Fruit fly (Drosophila melanogaster) whole organism, embryonic: ENCODE results near the gene fliI.
A peak's percentile ranks its signal among the peaks of the same experiment; 100 is the strongest.

Experiments
- Antp ChIP-seq: fragments of 200-800 bp; sonication (Bioruptor generic); optimal IDR thresholded peaks from 3 replicates; lab custom pipeline; 2016; ENCODE audit warnings: missing biosample characterization, missing genetic modification characterization
- BEAF-32 ChIP-seq: fragments of 200-800 bp; sonication (Bioruptor generic); optimal IDR thresholded peaks from 3 replicates; lab custom pipeline; 2017; ENCODE audit warnings: missing biosample characterization, missing genetic modification characterization, mild to moderate bottlenecking, moderate library complexity, missing genetic modification reagents
- BtbVII ChIP-seq: fragments of 200-800 bp; sonication (Bioruptor generic); optimal IDR thresholded peaks from 3 replicates; lab custom pipeline; 2017; ENCODE audit warnings: missing biosample characterization, mild to moderate bottlenecking, missing genetic modification characterization
- CG10959 ChIP-seq: fragments of 200-800 bp; sonication (Bioruptor generic); IDR thresholded peaks from 2 replicates; pipeline ENCODE4 v1.3.6; 2022; ENCODE audit warnings: missing biosample characterization, missing genetic modification characterization
- CG11398 ChIP-seq: fragments of 200-800 bp; sonication (Bioruptor generic); optimal IDR thresholded peaks from 2 replicates; lab custom pipeline; 2016; ENCODE audit warnings: missing biosample characterization, missing genetic modification characterization
- CG11504 ChIP-seq: fragments of 200-800 bp; sonication (Bioruptor generic); optimal IDR thresholded peaks from 3 replicates; lab custom pipeline; 2019; ENCODE audit warnings: missing biosample characterization, mild to moderate bottlenecking, missing genetic modification characterization, moderate library complexity
- CG12155 ChIP-seq: fragments of 200-800 bp; sonication (Bioruptor generic); optimal IDR thresholded peaks from 3 replicates; lab custom pipeline; 2016; ENCODE audit warnings: missing biosample characterization, missing genetic modification characterization
- CG12299 ChIP-seq: fragments of 200-800 bp; sonication (Bioruptor generic); optimal IDR thresholded peaks from 2 replicates; lab custom pipeline; 2018; ENCODE audit warnings: missing biosample characterization, mild to moderate bottlenecking, missing genetic modification characterization
- CG14050 ChIP-seq: fragments of 200-800 bp; sonication (Bioruptor generic); IDR thresholded peaks from 3 replicates; pipeline ENCODE4 v1.3.6; 2022; ENCODE audit warnings: missing biosample characterization, missing genetic modification characterization
- CG14965 ChIP-seq: fragments of 200-800 bp; sonication (Bioruptor generic); optimal IDR thresholded peaks from 2 replicates; lab custom pipeline; 2016; ENCODE audit warnings: missing biosample characterization, missing genetic modification characterization, borderline replicate concordance
- CG15514 ChIP-seq: fragments of 200-800 bp; sonication (Bioruptor generic); optimal IDR thresholded peaks from 3 replicates; lab custom pipeline; 2017; ENCODE audit warnings: missing biosample characterization, missing genetic modification characterization, mild to moderate bottlenecking, moderate library complexity, missing genetic modification reagents
- CG16815 ChIP-seq: fragments of 200-800 bp; sonication (Bioruptor generic); optimal IDR thresholded peaks from 3 replicates; lab custom pipeline; 2017; ENCODE audit warnings: missing biosample characterization, mild to moderate bottlenecking, missing genetic modification characterization
- CG1792 ChIP-seq: fragments of 200-800 bp; sonication (Bioruptor generic); optimal IDR thresholded peaks from 2 replicates; lab custom pipeline; 2016; ENCODE audit warnings: missing biosample characterization, missing genetic modification characterization
- CG3163 ChIP-seq: fragments of 200-800 bp; sonication (Bioruptor generic); optimal IDR thresholded peaks from 3 replicates; lab custom pipeline; 2016; ENCODE audit warnings: missing biosample characterization, missing genetic modification characterization
- CG33213 ChIP-seq: fragments of 200-800 bp; sonication (Bioruptor generic); optimal IDR thresholded peaks from 3 replicates; lab custom pipeline; 2016; ENCODE audit warnings: missing biosample characterization, missing genetic modification characterization
- CG3995 ChIP-seq: fragments of 200-800 bp; sonication (Bioruptor generic); optimal IDR thresholded peaks from 3 replicates; lab custom pipeline; 2016; ENCODE audit warnings: missing biosample characterization, missing genetic modification characterization
- CG43689 ChIP-seq: fragments of 200-800 bp; sonication (Bioruptor generic); IDR thresholded peaks from 2 replicates; pipeline ENCODE4 v1.3.6; 2022; ENCODE audit warnings: missing biosample characterization, missing genetic modification characterization
- CG6765 ChIP-seq: fragments of 200-800 bp; sonication (Bioruptor generic); optimal IDR thresholded peaks from 3 replicates; lab custom pipeline; 2017; ENCODE audit warnings: missing biosample characterization, mild to moderate bottlenecking, missing genetic modification characterization
- CG6854 ChIP-seq: fragments of 200-800 bp; sonication (Bioruptor generic); optimal IDR thresholded peaks from 3 replicates; lab custom pipeline; 2017; ENCODE audit warnings: missing biosample characterization, mild to moderate bottlenecking, missing genetic modification characterization
- CG7963 ChIP-seq: fragments of 200-800 bp; sonication (Bioruptor generic); IDR thresholded peaks from 3 replicates; pipeline ENCODE4 v1.3.6; 2022; ENCODE audit warnings: missing biosample characterization, missing genetic modification characterization; ENCODE audit not compliant: partially characterized antibody
- CG8290 ChIP-seq, 3 experiments: fragments of 200-800 bp; sonication (Bioruptor generic); optimal IDR thresholded peaks; 2 replicates each; lab custom pipeline; 2016 to 2019; ENCODE audit warnings: missing biosample characterization in 3 of 3, missing genetic modification characterization in 3 of 3, mild to moderate bottlenecking in 2 of 3, moderate library complexity in 1 of 3
- CG9609 ChIP-seq: fragments of 200-800 bp; sonication (Bioruptor generic); optimal IDR thresholded peaks from 3 replicates; lab custom pipeline; 2016; ENCODE audit warnings: missing biosample characterization, missing genetic modification characterization
- CG9727 ChIP-seq: fragments of 200-800 bp; sonication (Bioruptor generic); optimal IDR thresholded peaks from 3 replicates; lab custom pipeline; 2017; ENCODE audit warnings: missing biosample characterization, mild to moderate bottlenecking, missing genetic modification characterization
- Dip3 ChIP-seq: fragments of 200-800 bp; sonication (Bioruptor generic); optimal IDR thresholded peaks from 3 replicates; lab custom pipeline; 2016; ENCODE audit warnings: missing biosample characterization, missing genetic modification characterization
- Dll ChIP-seq: fragments of 200-800 bp; sonication (Bioruptor generic); IDR thresholded peaks from 4 replicates; pipeline ENCODE4 v1.3.6; 2022; ENCODE audit warnings: missing biosample characterization, missing genetic modification characterization; ENCODE audit not compliant: partially characterized antibody
- Elba2 ChIP-seq: fragments of 200-800 bp; sonication (Bioruptor generic); optimal IDR thresholded peaks from 3 replicates; lab custom pipeline; 2016; ENCODE audit warnings: missing biosample characterization, missing genetic modification characterization
- H15 ChIP-seq: fragments of 200-800 bp; sonication (Bioruptor generic); IDR thresholded peaks from 3 replicates; pipeline ENCODE4 v1.3.6; 2022; ENCODE audit warnings: missing biosample characterization, missing genetic modification characterization
- HLH4C ChIP-seq: fragments of 200-800 bp; sonication (Bioruptor generic); IDR thresholded peaks from 3 replicates; pipeline ENCODE4 v1.3.6; 2022; ENCODE audit warnings: missing biosample characterization, missing genetic modification characterization; ENCODE audit not compliant: partially characterized antibody
- Lhr ChIP-seq: fragments of 200-800 bp; sonication (Bioruptor generic); optimal IDR thresholded peaks from 3 replicates; lab custom pipeline; 2017; ENCODE audit warnings: mild to moderate bottlenecking, missing biosample characterization, missing genetic modification reagents, missing genetic modification characterization
- Lim3 ChIP-seq: fragments of 200-800 bp; sonication (Bioruptor generic); IDR thresholded peaks from 2 replicates; pipeline ENCODE4 v1.3.6; 2022; ENCODE audit warnings: missing biosample characterization, missing genetic modification characterization
- Mes4 ChIP-seq: fragments of 200-800 bp; sonication (Bioruptor generic); optimal IDR thresholded peaks from 2 replicates; lab custom pipeline; 2016; ENCODE audit warnings: missing biosample characterization, missing genetic modification characterization
- Opbp ChIP-seq: fragments of 200-800 bp; sonication (Bioruptor generic); IDR thresholded peaks from 3 replicates; pipeline ENCODE4 v1.3.6; 2022; ENCODE audit warnings: missing biosample characterization, missing genetic modification characterization; ENCODE audit not compliant: partially characterized antibody
- caup ChIP-seq: fragments of 200-800 bp; sonication (Bioruptor generic); optimal IDR thresholded peaks from 3 replicates; lab custom pipeline; 2017; ENCODE audit warnings: missing biosample characterization, mild to moderate bottlenecking, missing genetic modification characterization, moderate library complexity; ENCODE audit not compliant: severe bottlenecking
- chn ChIP-seq: fragments of 200-800 bp; sonication (Bioruptor generic); optimal IDR thresholded peaks from 2 replicates; lab custom pipeline; 2016; ENCODE audit warnings: missing biosample characterization, missing genetic modification characterization
- ewg ChIP-seq: fragments of 200-800 bp; sonication (Bioruptor generic); optimal IDR thresholded peaks from 3 replicates; lab custom pipeline; 2017; ENCODE audit warnings: mild to moderate bottlenecking, missing biosample characterization, missing genetic modification reagents, missing genetic modification characterization
- grn ChIP-seq: fragments of 200-800 bp; sonication (Bioruptor generic); optimal IDR thresholded peaks from 3 replicates; lab custom pipeline; 2017; ENCODE audit warnings: missing biosample characterization, missing genetic modification characterization
- ken ChIP-seq: fragments of 200-800 bp; sonication (Bioruptor generic); IDR thresholded peaks from 3 replicates; pipeline ENCODE4 v1.3.6; 2022; ENCODE audit warnings: missing biosample characterization, missing genetic modification characterization
- oc ChIP-seq: fragments of 200-800 bp; sonication (Bioruptor generic); optimal IDR thresholded peaks from 2 replicates; lab custom pipeline; 2018; ENCODE audit warnings: missing biosample characterization, mild to moderate bottlenecking, missing genetic modification characterization, moderate library complexity
- odd ChIP-seq: fragments of 200-800 bp; sonication (Bioruptor generic); optimal IDR thresholded peaks from 2 replicates; lab custom pipeline; 2017; ENCODE audit warnings: missing biosample characterization, mild to moderate bottlenecking, missing genetic modification characterization
- otp ChIP-seq: fragments of 200-800 bp; sonication (Bioruptor generic); IDR thresholded peaks from 3 replicates; pipeline ENCODE4, ENCODE4 v1.3.6; 2022; ENCODE audit warnings: missing biosample characterization, missing genetic modification characterization
- pum ChIP-seq: fragments of 200-800 bp; sonication (Bioruptor generic); optimal IDR thresholded peaks from 2 replicates; lab custom pipeline; 2016; ENCODE audit warnings: missing biosample characterization, missing genetic modification characterization
- pzg ChIP-seq: fragments of 200-800 bp; sonication (Bioruptor generic); optimal IDR thresholded peaks from 3 replicates; lab custom pipeline; 2018; ENCODE audit warnings: missing biosample characterization, mild to moderate bottlenecking, missing genetic modification characterization, moderate library complexity
- sisA ChIP-seq: fragments of 200-800 bp; sonication (Bioruptor generic); IDR thresholded peaks from 2 replicates; pipeline ENCODE4 v1.3.6; 2022; ENCODE audit warnings: missing biosample characterization, missing genetic modification characterization
- so ChIP-seq: fragments of 200-800 bp; sonication (Bioruptor generic); IDR thresholded peaks from 3 replicates; pipeline ENCODE4 v1.3.6; 2022; ENCODE audit warnings: missing biosample characterization, missing genetic modification characterization
- ssp ChIP-seq: fragments of 200-800 bp; sonication (Bioruptor generic); IDR thresholded peaks from 2 replicates; pipeline ENCODE4 v1.3.6; 2022; ENCODE audit warnings: missing biosample characterization, missing genetic modification characterization
- tio ChIP-seq: fragments of 200-800 bp; sonication (Bioruptor generic); optimal IDR thresholded peaks from 2 replicates; lab custom pipeline; 2017; ENCODE audit warnings: missing biosample characterization, missing genetic modification characterization, inconsistent platforms
- trem ChIP-seq: fragments of 200-800 bp; optimal IDR thresholded peaks from 3 replicates; lab custom pipeline; 2019; ENCODE audit warnings: missing biosample characterization, mild to moderate bottlenecking, missing genetic modification characterization, moderate library complexity
- twi ChIP-seq: fragments of 200-800 bp; optimal IDR thresholded peaks from 2 replicates; lab custom pipeline; 2019; ENCODE audit warnings: missing biosample characterization, mild to moderate bottlenecking, missing genetic modification characterization, moderate library complexity

fliI gene

dm6 chrX:21373659-21374426 is 34.3 kb downstream of the fliI start, which contains the start of gene slgA (continued):
- TF ChIP-seq CG15514 (GFP tag; lab: Kevin White, UChicago) (peak; percentile 65), Lim3 (GFP tag; lab: Robert Waterston, UW) (no peak), Elba2 (GFP tag; lab: Kevin White, UChicago) (no peak), sisA (GFP tag; lab: Robert Waterston, UW) (peak; percentile 32; the same call in 1 of the 2 replicates), CG6765 (peak; percentile 45), Dll (GFP tag; lab: Robert Waterston, UW) (peak; percentile 77), CG12299 (tag; lab: Kevin White, UChicago) (no peak), CG14050 (GFP tag; lab: Robert Waterston, UW) (0 out of 3 replicates have a peak, but pooled peaks have one; percentile 16), caup (GFP tag; lab: Kevin White, UChicago) (peak; percentile 25), Opbp (peak; percentile 71), Lhr (GFP tag; lab: Kevin White, UChicago) (peak; percentile 68), grn (GFP tag; lab: Kevin White, UChicago) (peak; percentile 37), HLH4C (GFP tag; lab: Robert Waterston, UW) (peak; percentile 52; the same call in 1 of the 3 replicates), ssp (GFP tag; lab: Robert Waterston, UW) (no peak), oc (no peak), CG9727 (GFP tag; lab: Kevin White, UChicago) (peak; percentile 40), CG8290 (GFP tag; optimal IDR thresholded peaks at IDR 0.05; lab: Kevin White, UChicago) (peak; percentile 61), CG8290 (tag; optimal IDR thresholded peaks at IDR 0.05; lab: Kevin White, UChicago) (peak; percentile 18 to 83), twi (tag; lab: Kevin White, UChicago) (no peak), CG12155 (peak; percentile 18), so (GFP tag; lab: Robert Waterston, UW) (peak; percentile 14; the same call in 1 of the 3 replicates), CG16815 (GFP tag; lab: Kevin White, UChicago) (peak; percentile 1), H15 (GFP tag; lab: Robert Waterston, UW) (no peak), Mes4 (no peak), BEAF-32 (peak; percentile 83), CG11398 (no peak), otp (GFP tag; lab: Robert Waterston, UW) (no peak; the same call in 2 of the 3 replicates), ken (GFP tag; lab: Robert Waterston, UW) (peak; percentile 57; the same call in 2 of the 3 replicates), tio (no peak), CG9609 (peak; percentile 43), odd (GFP tag; lab: Kevin White, UChicago) (no peak), chn (GFP tag; lab: Kevin White, UChicago) (peak; percentile 18), BtbVII (GFP tag; lab: Kevin White, UChicago) (no peak), CG7963 (GFP tag; lab: Robert Waterston, UW) (peak; percentile 49; the same call in 1 of the 3 replicates), ewg (GFP tag; lab: Kevin White, UChicago) (peak; percentile 13), CG3163 (GFP tag; lab: Kevin White, UChicago) (peak; percentile 4), CG11504 (tag; lab: Kevin White, UChicago) (peak; percentile 13), CG10959 (GFP tag; lab: Robert Waterston, UW) (no peak), CG33213 (GFP tag; lab: Kevin White, UChicago) (peak; percentile 54), CG6854 (GFP tag; lab: Kevin White, UChicago) (no peak), pum (peak; percentile 19), CG3995 (GFP tag; lab: Kevin White, UChicago) (peak; percentile 70), pzg (GFP tag; lab: Kevin White, UChicago) (peak; percentile 86), CG1792 (GFP tag; lab: Kevin White, UChicago) (no peak), trem (tag; lab: Kevin White, UChicago) (peak; percentile 44), CG14965 (GFP tag; lab: Kevin White, UChicago) (no peak), Dip3 (GFP tag; lab: Kevin White, UChicago) (peak; percentile 47), Antp (peak; percentile 74), CG43689 (no peak)
